Fruit fly (Drosophila melanogaster): ENCODE data around the gene CG15317.

Gene CG15317

DNA sequence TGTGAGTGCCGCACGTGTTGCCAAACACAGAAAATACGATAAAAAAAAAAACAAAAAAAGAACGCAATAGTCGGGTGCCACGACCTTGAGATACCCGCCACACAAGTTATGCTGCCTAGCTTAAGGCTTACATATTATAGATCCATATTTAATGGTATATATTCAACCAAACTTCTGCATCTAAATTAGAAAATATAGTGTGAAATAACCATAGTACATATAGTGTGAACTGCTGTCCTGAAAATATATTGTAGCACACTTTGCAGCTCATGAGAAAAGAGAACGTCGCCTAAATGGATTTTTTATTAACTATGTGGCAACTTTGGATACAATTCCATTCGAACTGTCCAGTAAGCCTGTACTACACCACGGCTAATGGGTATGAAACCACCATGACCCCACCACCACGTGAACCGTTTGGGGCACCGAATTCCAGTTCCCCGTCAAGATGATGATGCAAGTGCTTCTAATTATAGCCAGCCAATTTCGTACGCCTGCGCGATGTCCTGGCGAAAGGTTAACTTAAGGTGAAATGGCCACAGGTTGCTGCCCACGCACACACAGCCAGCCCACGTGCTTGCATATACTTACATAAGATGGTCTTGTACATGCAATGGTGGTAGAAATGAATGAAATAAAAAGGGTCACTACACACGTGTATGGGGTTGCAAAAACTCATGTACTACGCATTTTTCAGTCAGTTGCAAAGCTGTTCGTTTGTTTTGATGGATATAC is 43.9 kb upstream of the CG15317 start (continued):
- no peak for TF ChIP-seq CG13287 (GFP tag; IDR thresholded peaks at IDR 0.05; ENCODE audit: partially characterized antibody)
- peak; percentile 43 for TF ChIP-seq CG33213 (GFP tag; optimal IDR thresholded peaks at IDR 0.05)
- peak; percentile 23 for TF ChIP-seq CG13123 (GFP tag; optimal IDR thresholded peaks at IDR 0.05)
- TF ChIP-seq nerfin-2 (GFP tag; IDR thresholded peaks at IDR 0.05; ENCODE audit: partially characterized antibody) = no peak
- no peak for TF ChIP-seq Dref (GFP tag; IDR thresholded peaks at IDR 0.05)
- peak; percentile 70; the same call in 2 of the 3 replicates for TF ChIP-seq CG11456 (GFP tag; IDR thresholded peaks at IDR 0.05)
- TF ChIP-seq wek (GFP tag; optimal IDR thresholded peaks at IDR 0.05) = peak; percentile 15
- no peak for TF ChIP-seq ham (GFP tag; IDR thresholded peaks at IDR 0.05)
- peak; percentile 71 for TF ChIP-seq jumu (GFP tag; optimal IDR thresholded peaks at IDR 0.05)
- peak; percentile 62 for TF ChIP-seq CG9437 (GFP tag; optimal IDR thresholded peaks at IDR 0.05)
- peak; percentile 66 for TF ChIP-seq esg (GFP tag; conservative IDR thresholded peaks at IDR 0.05)
- no peak for TF ChIP-seq vnd (GFP tag; IDR thresholded peaks at IDR 0.05; ENCODE audit: partially characterized antibody)
- peak; percentile 23 for TF ChIP-seq emc (GFP tag; optimal IDR thresholded peaks at IDR 0.05)
- no peak for TF ChIP-seq tio (GFP tag; optimal IDR thresholded peaks at IDR 0.05)
- no peak for TF ChIP-seq CG7745 (tag; optimal IDR thresholded peaks at IDR 0.05)
- TF ChIP-seq CG2875 (GFP tag; optimal IDR thresholded peaks at IDR 0.05) = peak; percentile 50
- TF ChIP-seq yki (optimal IDR thresholded peaks at IDR 0.05) = no peak
- peak; percentile 84 for TF ChIP-seq lilli (GFP tag; optimal IDR thresholded peaks at IDR 0.05)
- TF ChIP-seq wdn (GFP tag; IDR thresholded peaks at IDR 0.05) = 0 out of 2 replicates have a peak, but pooled peaks have one; percentile 27
- TF ChIP-seq E2f2 (GFP tag; IDR thresholded peaks at IDR 0.05) = peak; percentile 44; the same call in 1 of the 2 replicates
- TF ChIP-seq stc (GFP tag; IDR thresholded peaks at IDR 0.05) = peak; percentile 70
- TF ChIP-seq CG13775 (GFP tag; optimal IDR thresholded peaks at IDR 0.05) = peak; percentile 76
- TF ChIP-seq shn (GFP tag; optimal IDR thresholded peaks at IDR 0.05) = peak; percentile 54
- TF ChIP-seq CoRest (tag; optimal IDR thresholded peaks at IDR 0.05) = peak; percentile 85
- peak; percentile 74 for TF ChIP-seq pho (GFP tag; optimal IDR thresholded peaks at IDR 0.05)
- TF ChIP-seq CG10267 (tag; optimal IDR thresholded peaks at IDR 0.05) = peak; percentile 53
- TF ChIP-seq sqz (GFP tag; optimal IDR thresholded peaks at IDR 0.05) = peak; percentile 89
- TF ChIP-seq Oaz (GFP tag; IDR thresholded peaks at IDR 0.05) = 0 out of 2 replicates have a peak, but pooled peaks have one; percentile 29
- no peak for TF ChIP-seq CG31224 (GFP tag; IDR thresholded peaks at IDR 0.05)
- peak; percentile 7 for TF ChIP-seq CG2116 (GFP tag; optimal IDR thresholded peaks at IDR 0.05)
- peak; percentile 30 for TF ChIP-seq gsb-n (tag; optimal IDR thresholded peaks at IDR 0.05)
- peak; percentile 62 for TF ChIP-seq Atf-2 (GFP tag; optimal IDR thresholded peaks at IDR 0.05)
- peak; percentile 42 for TF ChIP-seq CG3838 (GFP tag; optimal IDR thresholded peaks at IDR 0.05)
- TF ChIP-seq Doc3 (GFP tag; IDR thresholded peaks at IDR 0.05; ENCODE audit: partially characterized antibody) = no peak
- TF ChIP-seq eve (GFP tag; optimal IDR thresholded peaks at IDR 0.05) = no peak
- no peak for TF ChIP-seq unc-4 (GFP tag; IDR thresholded peaks at IDR 0.05; ENCODE audit: partially characterized antibody)
- peak; percentile 10 for TF ChIP-seq Spps (tag; optimal IDR thresholded peaks at IDR 0.05)
- peak; percentile 49 for TF ChIP-seq CG8944 (GFP tag; optimal IDR thresholded peaks at IDR 0.05)
- no peak for TF ChIP-seq CG2202 (tag; optimal IDR thresholded peaks at IDR 0.05)
- peak; percentile 95 for TF ChIP-seq ftz-f1 (GFP tag; optimal IDR thresholded peaks at IDR 0.05)
- no peak for TF ChIP-seq aop (GFP tag; IDR thresholded peaks at IDR 0.05)
- 0 out of 3 replicates have a peak, but pooled peaks have one; percentile 34 for TF ChIP-seq CG11560 (tag; IDR thresholded peaks at IDR 0.05)
- peak; percentile 64 for TF ChIP-seq CG14014 (GFP tag; IDR thresholded peaks at IDR 0.05)
- no peak for TF ChIP-seq Hr39 (optimal IDR thresholded peaks at IDR 0.05)
- peak; percentile 76 for TF ChIP-seq slbo (GFP tag; IDR thresholded peaks at IDR 0.05)
- TF ChIP-seq gfzf (GFP tag; optimal IDR thresholded peaks at IDR 0.05) = no peak
- no peak for TF ChIP-seq CG2199 (GFP tag; IDR thresholded peaks at IDR 0.05)
- peak; percentile 40 for TF ChIP-seq CG4282 (GFP tag; optimal IDR thresholded peaks at IDR 0.05)
- TF ChIP-seq CG17186 (GFP tag; optimal IDR thresholded peaks at IDR 0.05) = no peak
- TF ChIP-seq CG1602 (GFP tag; optimal IDR thresholded peaks at IDR 0.05) = peak; percentile 65
- TF ChIP-seq CG11696 (GFP tag; IDR thresholded peaks at IDR 0.05) = no peak

Data from whole organism, embryonic.